ENCODE assay signal across 3 worm cellular contexts in genomic region chrV:4826710-4827380, ce11.
TF ChIP-seq lines count a peak whose summit lies in the region.

Gene hsp-6, minus strand, starts transcription at chrV:4826760.
Gene C37H5.5, plus strand, starts transcription at chrV:4827360.

TF ChIP-seq in whole organism, L1 larva, 84 proteins besides CTCF, POLR2A, EP300 and RAD21 (continued from another document and continues in another):
- TF ChIP-seq unc-62 (GFP tag; optimal IDR thresholded peaks at IDR 0.05; lab: Kevin White, UChicago) (no peak), unc-98 (GFP tag; IDR thresholded peaks at IDR 0.05; lab: Robert Waterston, UW) (no peak), lin-15B (tag; optimal IDR thresholded peaks at IDR 0.05; lab: Kevin White, UChicago) (peak; percentile 78), sup-37 (GFP tag; optimal IDR thresholded peaks at IDR 0.05; lab: Kevin White, UChicago) (no peak), xbp-1 (tag; optimal IDR thresholded peaks at IDR 0.05; lab: Kevin White, UChicago) (peak; percentile 72), nhr-85 (tag; lab: Kevin White, UChicago) (peak; percentile 88), nhr-12 (tag; optimal IDR thresholded peaks at IDR 0.05; lab: Kevin White, UChicago) (no peak), nhr-76 (tag; optimal IDR thresholded peaks at IDR 0.05; lab: Kevin White, UChicago) (no peak), elt-2 (tag; optimal IDR thresholded peaks at IDR 0.05; lab: Kevin White, UChicago) (peak; percentile 14), nhr-237 (tag; optimal IDR thresholded peaks at IDR 0.05; lab: Kevin White, UChicago) (peak; percentile 25), grh-1 (GFP tag; IDR thresholded peaks at IDR 0.05; lab: Robert Waterston, UW) (peak; percentile 69), nhr-90 (tag; optimal IDR thresholded peaks at IDR 0.05; lab: Kevin White, UChicago; ENCODE audit: poor library complexity) (peak; percentile 79), lin-14 (GFP tag; optimal IDR thresholded peaks at IDR 0.05; lab: Kevin White, UChicago) (no peak), nhr-19 (GFP tag; conservative IDR thresholded peaks at IDR 0.05; lab: Robert Waterston, UW) (peak; percentile 75), hlh-17 (GFP tag; optimal IDR thresholded peaks at IDR 0.05; lab: Kevin White, UChicago; ENCODE audit: borderline replicate concordance) (no peak), nhr-11 (tag; optimal IDR thresholded peaks at IDR 0.05; lab: Kevin White, UChicago) (no peak), C16A3.4 (tag; optimal IDR thresholded peaks at IDR 0.05; lab: Kevin White, UChicago) (peak; percentile 87), unc-86 (tag; optimal IDR thresholded peaks at IDR 0.05; lab: Kevin White, UChicago) (peak; percentile 67), ceh-8 (GFP tag; optimal IDR thresholded peaks at IDR 0.05; lab: Kevin White, UChicago) (no peak), egl-27 (tag; optimal IDR thresholded peaks at IDR 0.05; lab: Kevin White, UChicago) (no peak), ama-1 (optimal IDR thresholded peaks at IDR 0.05; lab: Kevin White, UChicago) (peak; percentile 19), lir-3 (tag; optimal IDR thresholded peaks at IDR 0.05; lab: Kevin White, UChicago; ENCODE audit: poor library complexity) (no peak), skn-1 (tag; optimal IDR thresholded peaks at IDR 0.05; lab: Kevin White, UChicago) (peak; percentile 92), dpl-1 (GFP tag; optimal IDR thresholded peaks at IDR 0.05; lab: Kevin White, UChicago) (peak; percentile 59 to 77 (median 74)), nhr-28 (tag; optimal IDR thresholded peaks at IDR 0.05; lab: Kevin White, UChicago) (no peak), fkh-4 (tag; optimal IDR thresholded peaks at IDR 0.05; lab: Kevin White, UChicago; ENCODE audit: borderline replicate concordance) (no peak), lin-13 (GFP tag; optimal IDR thresholded peaks at IDR 0.05; lab: Kevin White, UChicago) (peak; percentile 72), ceh-82 (tag; optimal IDR thresholded peaks at IDR 0.05; lab: Kevin White, UChicago) (peak; percentile 36 to 89 (median 51)), irx-1 (tag; optimal IDR thresholded peaks at IDR 0.05; lab: Kevin White, UChicago) (peak; percentile 55), lin-39 (tag; optimal IDR thresholded peaks at IDR 0.05; lab: Kevin White, UChicago) (peak; percentile 20), tbx-2 (tag; optimal IDR thresholded peaks at IDR 0.05; lab: Kevin White, UChicago) (peak; percentile 79), sptf-1 (tag; optimal IDR thresholded peaks at IDR 0.05; lab: Kevin White, UChicago) (no peak), C04F5.9 (tag; optimal IDR thresholded peaks at IDR 0.05; lab: Kevin White, UChicago) (no peak), zip-4 (GFP tag; optimal IDR thresholded peaks at IDR 0.05; lab: Kevin White, UChicago) (peak; percentile 31), efl-1 (optimal IDR thresholded peaks at IDR 0.05; lab: Kevin White, UChicago) (peak; percentile 78 to 83), efl-1 (GFP tag; optimal IDR thresholded peaks at IDR 0.05 in 1 of 2; lab: Kevin White, UChicago) (peak; percentile 67 to 97), fos-1 (tag; optimal IDR thresholded peaks at IDR 0.05; lab: Kevin White, UChicago) (peak; percentile 10), lin-35 (GFP tag; optimal IDR thresholded peaks at IDR 0.05; lab: Kevin White, UChicago) (peak; percentile 66 to 84), zag-1 (tag; optimal IDR thresholded peaks at IDR 0.05; lab: Kevin White, UChicago) (no peak), aha-1 (tag; optimal IDR thresholded peaks at IDR 0.05; lab: Kevin White, UChicago) (no peak), swsn-7 (tag; optimal IDR thresholded peaks at IDR 0.05; lab: Kevin White, UChicago) (peak; percentile 79), C34B4.2 (tag; optimal IDR thresholded peaks at IDR 0.05; lab: Kevin White, UChicago) (no peak), nhr-84 (tag; optimal IDR thresholded peaks at IDR 0.05; lab: Kevin White, UChicago) (no peak), mdl-1 (tag; optimal IDR thresholded peaks at IDR 0.05; lab: Kevin White, UChicago) (peak in 1 of 2 experiments; percentile 77)

TF ChIP-seq in whole organism, L3 larva, 47 proteins besides CTCF, POLR2A, EP300 and RAD21 (continued from another document):
- TF ChIP-seq lsy-12 (tag; optimal IDR thresholded peaks at IDR 0.05; lab: Kevin White, UChicago) (peak; percentile 50), skn-1 (tag; optimal IDR thresholded peaks at IDR 0.05; lab: Kevin White, UChicago) (peak; percentile 67), mml-1 (tag; optimal IDR thresholded peaks at IDR 0.05; lab: Kevin White, UChicago) (no peak), nhr-76 (tag; optimal IDR thresholded peaks at IDR 0.05; lab: Kevin White, UChicago) (no peak), nhr-67 (tag; optimal IDR thresholded peaks at IDR 0.05; lab: Kevin White, UChicago) (no peak), aly-2 (tag; optimal IDR thresholded peaks at IDR 0.05; lab: Kevin White, UChicago) (no peak), lin-39 (tag; optimal IDR thresholded peaks at IDR 0.05; lab: Kevin White, UChicago) (peak; percentile 92), fkh-10 (GFP tag; optimal IDR thresholded peaks at IDR 0.05; lab: Kevin White, UChicago) (peak; percentile 43), pha-4 (tag; optimal IDR thresholded peaks at IDR 0.05; lab: Kevin White, UChicago) (peak; percentile 90), pqm-1 (tag; optimal IDR thresholded peaks at IDR 0.05; lab: Kevin White, UChicago) (peak; percentile 59), hmg-11 (tag; optimal IDR thresholded peaks at IDR 0.05; lab: Kevin White, UChicago) (peak; percentile 58), eor-1 (tag; optimal IDR thresholded peaks at IDR 0.05; lab: Kevin White, UChicago) (no peak), elt-2 (tag; optimal IDR thresholded peaks at IDR 0.05; lab: Kevin White, UChicago) (peak; percentile 60), egl-5 (tag; optimal IDR thresholded peaks at IDR 0.05; lab: Kevin White, UChicago) (peak; percentile 28)

TF ChIP-seq in whole organism, young adult, 124 proteins besides CTCF, POLR2A, EP300 and RAD21 (continued from another document):
- no peak for TF ChIP-seq Y67H2A.10 (GFP tag; conservative IDR thresholded peaks at IDR 0.05; lab: Robert Waterston, UW)
- no peak for TF ChIP-seq egl-18 (GFP tag; IDR thresholded peaks at IDR 0.05; lab: Robert Waterston, UW)
- TF ChIP-seq hrde-1 (tag; optimal IDR thresholded peaks at IDR 0.05; lab: Kevin White, UChicago; ENCODE audit: borderline replicate concordance): no peak
- peak; percentile 96 for TF ChIP-seq F33H1.4 (GFP tag; IDR thresholded peaks at IDR 0.05; lab: Robert Waterston, UW)
- peak; percentile 68; the same call in 1 of the 2 replicates for TF ChIP-seq C06A6.2 (GFP tag; conservative IDR thresholded peaks at IDR 0.05; lab: Robert Waterston, UW)
- peak; percentile 69 for TF ChIP-seq F49E8.2 (tag; optimal IDR thresholded peaks at IDR 0.05; lab: Kevin White, UChicago; ENCODE audit: insufficient read depth)
- peak; percentile 82 for TF ChIP-seq Y53G8AR.9 (GFP tag; conservative IDR thresholded peaks at IDR 0.05; lab: Robert Waterston, UW)
- peak; percentile 17 for TF ChIP-seq snpc-4 (GFP tag; optimal IDR thresholded peaks at IDR 0.05; lab: Kevin White, UChicago)
- peak; percentile 50 to 70 (median 61) for TF ChIP-seq snpc-4 (tag; optimal IDR thresholded peaks at IDR 0.05; lab: Kevin White, UChicago)
- TF ChIP-seq attf-5 (GFP tag; optimal IDR thresholded peaks at IDR 0.05; lab: Kevin White, UChicago): peak; percentile 75
- TF ChIP-seq sdz-38 (tag; optimal IDR thresholded peaks at IDR 0.05; lab: Kevin White, UChicago): no peak
- no peak for TF ChIP-seq dpff-1 (tag; optimal IDR thresholded peaks at IDR 0.05; lab: Kevin White, UChicago)
- 0 out of 2 replicates have a peak, but pooled peaks have one; percentile 63 for TF ChIP-seq C17E4.6 (GFP tag; IDR thresholded peaks at IDR 0.05; lab: Robert Waterston, UW)
- TF ChIP-seq pha-4 (tag; optimal IDR thresholded peaks at IDR 0.05; lab: Kevin White, UChicago): no peak
- TF ChIP-seq hmg-1.2 (GFP tag; IDR thresholded peaks at IDR 0.05; lab: Robert Waterston, UW): peak; percentile 70
- TF ChIP-seq dpl-1 (GFP tag; optimal IDR thresholded peaks at IDR 0.05; lab: Kevin White, UChicago): peak; percentile 11
- no peak for TF ChIP-seq repo-1 (tag; optimal IDR thresholded peaks at IDR 0.05; lab: Kevin White, UChicago)
- no peak for TF ChIP-seq F57A8.1 (GFP tag; optimal IDR thresholded peaks at IDR 0.05; lab: Kevin White, UChicago)
- TF ChIP-seq nfya-2 (GFP tag; IDR thresholded peaks at IDR 0.05; lab: Robert Waterston, UW): no peak
- no peak for TF ChIP-seq attf-6 (GFP tag; IDR thresholded peaks at IDR 0.05; lab: Robert Waterston, UW)
- peak; percentile 67 for TF ChIP-seq tbp1 (GFP tag; optimal IDR thresholded peaks at IDR 0.05; lab: Kevin White, UChicago)
- TF ChIP-seq B0035.1 (tag; optimal IDR thresholded peaks at IDR 0.05; lab: Kevin White, UChicago): no peak
- TF ChIP-seq ZK185.1 (tag; optimal IDR thresholded peaks at IDR 0.05; lab: Kevin White, UChicago; ENCODE audit: poor library complexity, severe bottlenecking): peak; percentile 54
- TF ChIP-seq madf-3 (GFP tag; IDR thresholded peaks at IDR 0.05; lab: Robert Waterston, UW): no peak
- TF ChIP-seq gei-17 (GFP tag; optimal IDR thresholded peaks at IDR 0.05; lab: Kevin White, UChicago): no peak
- TF ChIP-seq ceh-27 (GFP tag; optimal IDR thresholded peaks at IDR 0.05; lab: Kevin White, UChicago): peak; percentile 73
- peak; percentile 55 for TF ChIP-seq snpc-1.3 (tag; optimal IDR thresholded peaks at IDR 0.05; lab: Kevin White, UChicago; ENCODE audit: insufficient read depth)
- no peak for TF ChIP-seq T26A5.8 (tag; optimal IDR thresholded peaks at IDR 0.05; lab: Kevin White, UChicago)
- TF ChIP-seq hsf-1 (GFP tag; IDR thresholded peaks at IDR 0.05; lab: Robert Waterston, UW): peak; percentile 91
- peak; percentile 85 for TF ChIP-seq pbrm-1 (GFP tag; IDR thresholded peaks at IDR 0.05; lab: Robert Waterston, UW)
- TF ChIP-seq snpc-1.1 (tag; optimal IDR thresholded peaks at IDR 0.05; lab: Kevin White, UChicago; ENCODE audit: insufficient read depth): peak; percentile 45
- no peak for TF ChIP-seq chd-7 (tag; optimal IDR thresholded peaks at IDR 0.05; lab: Kevin White, UChicago)
- peak; percentile 22 for TF ChIP-seq K12H6.12 (tag; optimal IDR thresholded peaks at IDR 0.05; lab: Kevin White, UChicago)
- TF ChIP-seq nhr-120 (GFP tag; IDR thresholded peaks at IDR 0.05; lab: Robert Waterston, UW): no peak
- TF ChIP-seq ztf-22 (GFP tag; optimal IDR thresholded peaks at IDR 0.05; lab: Kevin White, UChicago): no peak
- no peak for TF ChIP-seq nhr-27 (tag; optimal IDR thresholded peaks at IDR 0.05; lab: Kevin White, UChicago)
- no peak for TF ChIP-seq ceh-58 (GFP tag; IDR thresholded peaks at IDR 0.05; lab: Robert Waterston, UW)
- TF ChIP-seq F57C9.4 (tag; optimal IDR thresholded peaks at IDR 0.05; lab: Kevin White, UChicago): no peak
- no peak for TF ChIP-seq hmg-20 (GFP tag; IDR thresholded peaks at IDR 0.05; lab: Robert Waterston, UW)
- TF ChIP-seq aptf-3 (GFP tag; IDR thresholded peaks at IDR 0.05; lab: Robert Waterston, UW): no peak
- no peak for TF ChIP-seq akir-1 (GFP tag; optimal IDR thresholded peaks at IDR 0.05; lab: Kevin White, UChicago)
- TF ChIP-seq D2030.7 (GFP tag; IDR thresholded peaks at IDR 0.05; lab: Robert Waterston, UW): peak; percentile 72
- TF ChIP-seq F55B11.4 (tag; optimal IDR thresholded peaks at IDR 0.05; lab: Kevin White, UChicago; ENCODE audit: borderline replicate concordance, insufficient read depth): no peak
- no peak for TF ChIP-seq lsy-27 (tag; optimal IDR thresholded peaks at IDR 0.05; lab: Kevin White, UChicago; ENCODE audit: borderline replicate concordance, insufficient read depth)
- TF ChIP-seq mes-4 (tag; optimal IDR thresholded peaks at IDR 0.05; lab: Kevin White, UChicago): no peak
- TF ChIP-seq B0019.2 (GFP tag; conservative IDR thresholded peaks at IDR 0.05; lab: Robert Waterston, UW): no peak
- peak; percentile 70 for TF ChIP-seq K11D2.4 (GFP tag; IDR thresholded peaks at IDR 0.05; lab: Robert Waterston, UW)
- TF ChIP-seq ccch-3 (GFP tag; optimal IDR thresholded peaks at IDR 0.05; lab: Kevin White, UChicago): no peak
- peak; percentile 90 for TF ChIP-seq F23B12.7 (tag; optimal IDR thresholded peaks at IDR 0.05; lab: Kevin White, UChicago; ENCODE audit: insufficient read depth)
- no peak for TF ChIP-seq lag-1 (GFP tag; IDR thresholded peaks at IDR 0.05; lab: Robert Waterston, UW)
- TF ChIP-seq lin-40 (tag; optimal IDR thresholded peaks at IDR 0.05; lab: Kevin White, UChicago): peak; percentile 69
- TF ChIP-seq cebp-1 (GFP tag; IDR thresholded peaks at IDR 0.05; lab: Robert Waterston, UW): peak; percentile 46; the same call in 1 of the 2 replicates
- peak; percentile 82 for TF ChIP-seq cebp-1 (tag; optimal IDR thresholded peaks at IDR 0.05; lab: Kevin White, UChicago)
- no peak for TF ChIP-seq egl-44 (GFP tag; IDR thresholded peaks at IDR 0.05; lab: Robert Waterston, UW)
- TF ChIP-seq athp-1 (tag; optimal IDR thresholded peaks at IDR 0.05; lab: Kevin White, UChicago): peak; percentile 73
- peak; percentile 38 for TF ChIP-seq ztf-26 (tag; optimal IDR thresholded peaks at IDR 0.05; lab: Kevin White, UChicago)
- no peak for TF ChIP-seq die-1 (tag; optimal IDR thresholded peaks at IDR 0.05; lab: Kevin White, UChicago)
- TF ChIP-seq Y53F4B.3 (GFP tag; IDR thresholded peaks at IDR 0.05; lab: Robert Waterston, UW): no peak
- TF ChIP-seq ceh-79 (tag; optimal IDR thresholded peaks at IDR 0.05; lab: Kevin White, UChicago): no peak
- TF ChIP-seq mcd-1 (GFP tag; IDR thresholded peaks at IDR 0.05; lab: Robert Waterston, UW): peak; percentile 77
- TF ChIP-seq Y95B8A.8 (GFP tag; IDR thresholded peaks at IDR 0.05; lab: Robert Waterston, UW): no peak
- TF ChIP-seq madf-8 (GFP tag; conservative IDR thresholded peaks at IDR 0.05; lab: Robert Waterston, UW): peak; percentile 75
- TF ChIP-seq F22D6.2 (tag; optimal IDR thresholded peaks at IDR 0.05; lab: Kevin White, UChicago): no peak
- TF ChIP-seq nhr-179 (tag; optimal IDR thresholded peaks at IDR 0.05; lab: Kevin White, UChicago): no peak
- TF ChIP-seq ama-1 (optimal IDR thresholded peaks at IDR 0.05; lab: Kevin White, UChicago): no peak
- no peak for TF ChIP-seq ama-1 (GFP tag; optimal IDR thresholded peaks at IDR 0.05; lab: Kevin White, UChicago)
- no peak for TF ChIP-seq B0261.1 (tag; optimal IDR thresholded peaks at IDR 0.05; lab: Kevin White, UChicago)
- TF ChIP-seq mel-28 (tag; optimal IDR thresholded peaks at IDR 0.05; lab: Kevin White, UChicago; ENCODE audit: borderline replicate concordance): no peak
- TF ChIP-seq rcor-1 (GFP tag; IDR thresholded peaks at IDR 0.05; lab: Robert Waterston, UW): peak; percentile 78
- TF ChIP-seq dox-1 (GFP tag; IDR thresholded peaks at IDR 0.05; lab: Robert Waterston, UW): peak; percentile 84
- no peak for TF ChIP-seq zim-3 (tag; optimal IDR thresholded peaks at IDR 0.05; lab: Kevin White, UChicago)
- TF ChIP-seq F39B2.1 (GFP tag; IDR thresholded peaks at IDR 0.05; lab: Robert Waterston, UW): no peak
- TF ChIP-seq nhr-80 (tag; optimal IDR thresholded peaks at IDR 0.05; lab: Kevin White, UChicago): peak; percentile 49
- no peak for TF ChIP-seq sea-2 (GFP tag; IDR thresholded peaks at IDR 0.05; lab: Robert Waterston, UW)
- no peak for TF ChIP-seq ztf-28 (GFP tag; IDR thresholded peaks at IDR 0.05; lab: Robert Waterston, UW)
- peak; percentile 79 for TF ChIP-seq ceh-100 (GFP tag; IDR thresholded peaks at IDR 0.05; lab: Robert Waterston, UW)
- no peak for TF ChIP-seq cebp-2 (GFP tag; IDR thresholded peaks at IDR 0.05; lab: Robert Waterston, UW)
- TF ChIP-seq rpc-1 (optimal IDR thresholded peaks at IDR 0.05; lab: Kevin White, UChicago): peak; percentile 43
- TF ChIP-seq rpc-1 (tag; optimal IDR thresholded peaks at IDR 0.05; lab: Kevin White, UChicago): no peak
- peak; percentile 80 for TF ChIP-seq lin-54 (GFP tag; optimal IDR thresholded peaks at IDR 0.05; lab: Kevin White, UChicago)
- TF ChIP-seq ztf-6 (GFP tag; IDR thresholded peaks at IDR 0.05; lab: Robert Waterston, UW): 0 out of 2 replicates have a peak, but pooled peaks have one; percentile 30
- TF ChIP-seq atf-7 (tag; optimal IDR thresholded peaks at IDR 0.05; lab: Kevin White, UChicago): no peak
